Worm (Caenorhabditis elegans): ENCODE results near the gene Y15E3A.5.

The Y15E3A.5 gene

DNA sequence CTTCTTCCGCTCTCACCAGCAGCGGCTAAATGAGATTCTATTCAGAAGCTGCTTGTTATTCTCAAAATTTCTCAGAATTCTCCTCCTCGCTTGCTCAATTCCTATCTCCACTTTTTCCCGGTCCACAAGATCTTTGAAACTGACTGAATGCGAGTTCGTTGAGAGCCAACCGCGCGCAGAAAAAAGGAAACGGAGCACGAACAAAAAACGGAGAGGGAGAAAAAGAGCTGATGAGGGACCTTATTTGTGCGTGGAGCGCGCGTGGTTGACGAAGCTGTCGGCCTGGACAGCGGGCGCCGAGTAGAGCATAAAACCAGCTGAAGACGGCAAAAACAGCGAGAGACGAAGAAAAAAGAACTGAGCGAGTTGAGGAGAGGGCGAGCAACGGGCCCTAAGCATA is 1.7 kb downstream of the Y15E3A.5 start:
- TF ChIP-seq sea-1 (GFP tag; conservative IDR thresholded peaks at IDR 0.05), result no peak
- no peak for TF ChIP-seq F13C5.2 (tag; optimal IDR thresholded peaks at IDR 0.05)
- TF ChIP-seq scrt-1 (GFP tag; IDR thresholded peaks at IDR 0.05), result no peak
- TF ChIP-seq ama-1 (optimal IDR thresholded peaks at IDR 0.05), result no peak
- TF ChIP-seq tra-4 (tag; optimal IDR thresholded peaks at IDR 0.05), result no peak
- TF ChIP-seq ceh-13 (GFP tag; optimal IDR thresholded peaks at IDR 0.05), result no peak
- no peak for TF ChIP-seq ceh-36 (tag; optimal IDR thresholded peaks at IDR 0.05)
- TF ChIP-seq aly-1 (tag; optimal IDR thresholded peaks at IDR 0.05), result no peak
- no peak for TF ChIP-seq tbx-11 (GFP tag; IDR thresholded peaks at IDR 0.05)
- no peak for TF ChIP-seq hmbx-1 (tag; optimal IDR thresholded peaks at IDR 0.05)
- no peak for TF ChIP-seq pes-1 (GFP tag; IDR thresholded peaks at IDR 0.05)
- no peak for TF ChIP-seq flt-1 (GFP tag; IDR thresholded peaks at IDR 0.05)
- no peak for TF ChIP-seq ets-7 (tag; optimal IDR thresholded peaks at IDR 0.05)

ce11 chrX:15342744-15343259 is 2.4 kb downstream of the Y15E3A.5 start:
- TF ChIP-seq B0310.2 (tag; optimal IDR thresholded peaks at IDR 0.05) (no peak), sea-1 (GFP tag; conservative IDR thresholded peaks at IDR 0.05) (no peak), tbx-11 (GFP tag; IDR thresholded peaks at IDR 0.05) (no peak), ama-1 (optimal IDR thresholded peaks at IDR 0.05) (no peak), scrt-1 (GFP tag; IDR thresholded peaks at IDR 0.05) (no peak), hmg-4 (GFP tag; optimal IDR thresholded peaks at IDR 0.05) (no peak), F13C5.2 (tag; optimal IDR thresholded peaks at IDR 0.05) (no peak), pes-1 (GFP tag; IDR thresholded peaks at IDR 0.05) (no peak), tra-4 (tag; optimal IDR thresholded peaks at IDR 0.05) (no peak), flt-1 (GFP tag; IDR thresholded peaks at IDR 0.05) (no peak), hmbx-1 (tag; optimal IDR thresholded peaks at IDR 0.05) (no peak), ets-7 (tag; optimal IDR thresholded peaks at IDR 0.05) (no peak), aly-1 (tag; optimal IDR thresholded peaks at IDR 0.05) (no peak), ceh-13 (GFP tag; optimal IDR thresholded peaks at IDR 0.05) (no peak)

- no peak for TF ChIP-seq scrt-1 (GFP tag; IDR thresholded peaks at IDR 0.05)
- TF ChIP-seq ama-1 (optimal IDR thresholded peaks at IDR 0.05), result no peak
- no peak for TF ChIP-seq B0310.2 (tag; optimal IDR thresholded peaks at IDR 0.05)
- TF ChIP-seq aly-1 (tag; optimal IDR thresholded peaks at IDR 0.05), result no peak
- TF ChIP-seq tra-4 (tag; optimal IDR thresholded peaks at IDR 0.05), result no peak
- no peak for TF ChIP-seq hmg-4 (GFP tag; optimal IDR thresholded peaks at IDR 0.05)
- no peak for TF ChIP-seq ceh-36 (tag; optimal IDR thresholded peaks at IDR 0.05)
- no peak for TF ChIP-seq sea-1 (GFP tag; conservative IDR thresholded peaks at IDR 0.05)
- TF ChIP-seq hmbx-1 (tag; optimal IDR thresholded peaks at IDR 0.05), result no peak
- TF ChIP-seq F13C5.2 (tag; optimal IDR thresholded peaks at IDR 0.05), result no peak
- TF ChIP-seq ceh-13 (GFP tag; optimal IDR thresholded peaks at IDR 0.05), result no peak
- TF ChIP-seq pes-1 (GFP tag; IDR thresholded peaks at IDR 0.05), result no peak
- TF ChIP-seq tbx-37 (GFP tag; conservative IDR thresholded peaks at IDR 0.05), result no peak
- no peak for TF ChIP-seq hnd-1 (tag; optimal IDR thresholded peaks at IDR 0.05)
- no peak for TF ChIP-seq flt-1 (GFP tag; IDR thresholded peaks at IDR 0.05)
- no peak for TF ChIP-seq ets-7 (tag; optimal IDR thresholded peaks at IDR 0.05)
- no peak for TF ChIP-seq tbx-11 (GFP tag; IDR thresholded peaks at IDR 0.05)
Measured at ce11 chrX:15343971-15344370, 3.6 kb downstream of the Y15E3A.5 start.

DNA sequence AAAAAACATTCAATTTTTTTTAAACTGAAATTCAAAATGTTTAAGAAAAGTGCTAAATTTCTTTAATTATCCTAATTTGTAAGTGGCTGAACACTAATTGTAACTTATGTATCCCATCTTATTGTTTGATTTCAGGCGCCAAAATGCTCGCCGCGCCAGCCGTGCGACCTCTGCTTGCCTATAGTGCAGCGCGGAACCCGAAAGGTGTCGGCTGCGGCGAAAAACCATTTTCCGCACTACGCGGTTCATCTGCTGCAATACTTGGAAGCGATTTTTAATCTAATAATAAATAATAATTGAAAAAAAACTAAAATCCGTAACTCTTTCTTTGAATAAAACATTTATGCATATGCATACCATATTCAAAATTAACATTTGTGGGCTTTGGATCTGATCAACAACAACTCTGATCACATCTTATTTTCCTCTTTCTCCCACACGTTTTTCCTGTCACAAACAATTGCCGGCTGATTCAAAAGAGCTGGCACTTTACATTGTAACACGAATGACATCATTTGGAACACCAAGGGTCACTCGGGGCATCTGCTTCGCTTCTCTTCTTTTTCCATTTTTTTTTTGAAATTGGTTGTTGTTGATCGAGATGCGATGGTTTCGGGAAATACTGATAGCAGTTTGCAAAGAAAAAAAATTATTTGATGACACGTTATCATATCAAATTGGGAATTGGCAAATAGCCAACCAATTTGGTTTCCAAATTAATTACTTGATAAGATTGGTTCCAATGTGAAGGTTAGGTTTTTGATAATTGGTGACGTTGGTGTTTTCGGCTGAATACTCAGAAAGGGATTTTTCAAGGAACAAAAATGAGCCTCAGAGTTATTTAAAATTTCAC is 5.2 kb downstream of the Y15E3A.5 start:
- TF ChIP-seq tbx-11 (GFP tag; IDR thresholded peaks at IDR 0.05) (no peak), ama-1 (optimal IDR thresholded peaks at IDR 0.05) (no peak), F13C5.2 (tag; optimal IDR thresholded peaks at IDR 0.05) (no peak), tra-4 (tag; optimal IDR thresholded peaks at IDR 0.05) (no peak)

- TF ChIP-seq hmg-4 (GFP tag; optimal IDR thresholded peaks at IDR 0.05) (peak; percentile 79), ceh-13 (GFP tag; optimal IDR thresholded peaks at IDR 0.05) (no peak), hnd-1 (tag; optimal IDR thresholded peaks at IDR 0.05) (no peak), tbx-11 (GFP tag; IDR thresholded peaks at IDR 0.05) (no peak), ama-1 (optimal IDR thresholded peaks at IDR 0.05) (no peak), F13C5.2 (tag; optimal IDR thresholded peaks at IDR 0.05) (no peak), flt-1 (GFP tag; IDR thresholded peaks at IDR 0.05) (peak; percentile 18; the same call in 1 of the 2 replicates), tbx-37 (GFP tag; conservative IDR thresholded peaks at IDR 0.05) (no peak), hmbx-1 (tag; optimal IDR thresholded peaks at IDR 0.05) (no peak), B0310.2 (tag; optimal IDR thresholded peaks at IDR 0.05) (no peak), aly-1 (tag; optimal IDR thresholded peaks at IDR 0.05) (no peak), scrt-1 (GFP tag; IDR thresholded peaks at IDR 0.05) (no peak), ets-7 (tag; optimal IDR thresholded peaks at IDR 0.05) (no peak), pes-1 (GFP tag; IDR thresholded peaks at IDR 0.05) (no peak)
Measured at ce11 chrX:15347680-15348079, 7.3 kb downstream of the Y15E3A.5 start.

DNA sequence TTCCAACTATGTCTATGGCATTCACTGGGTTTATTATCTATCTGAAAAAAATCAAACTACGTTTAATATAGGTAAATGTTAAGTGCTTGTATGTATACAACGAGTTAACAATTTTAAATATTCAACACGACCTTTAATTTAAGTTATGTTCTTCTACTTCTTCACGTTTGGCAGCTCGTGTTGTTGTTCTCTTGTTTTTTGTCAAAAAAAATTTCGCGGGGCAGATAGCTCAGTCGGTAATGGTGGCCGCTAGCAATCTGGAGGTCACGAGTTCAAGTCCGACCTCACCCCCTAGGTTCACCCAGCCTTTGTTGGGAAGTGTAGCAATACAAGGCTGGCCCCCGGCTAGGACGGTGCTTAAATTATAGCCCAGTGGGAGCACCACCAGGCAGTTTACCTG is 12.5 kb downstream of the Y15E3A.5 start:
- TF ChIP-seq ceh-36 (tag; optimal IDR thresholded peaks at IDR 0.05), result no peak
- no peak for TF ChIP-seq ets-7 (tag; optimal IDR thresholded peaks at IDR 0.05)
- TF ChIP-seq scrt-1 (GFP tag; IDR thresholded peaks at IDR 0.05), result no peak
- TF ChIP-seq B0310.2 (tag; optimal IDR thresholded peaks at IDR 0.05), result no peak
- TF ChIP-seq ama-1 (optimal IDR thresholded peaks at IDR 0.05), result no peak
- TF ChIP-seq hmbx-1 (tag; optimal IDR thresholded peaks at IDR 0.05), result no peak
- no peak for TF ChIP-seq tra-4 (tag; optimal IDR thresholded peaks at IDR 0.05)
- TF ChIP-seq pes-1 (GFP tag; IDR thresholded peaks at IDR 0.05), result no peak
- no peak for TF ChIP-seq tbx-11 (GFP tag; IDR thresholded peaks at IDR 0.05)
- no peak for TF ChIP-seq hmg-4 (GFP tag; optimal IDR thresholded peaks at IDR 0.05)
- TF ChIP-seq F13C5.2 (tag; optimal IDR thresholded peaks at IDR 0.05), result no peak
- no peak for TF ChIP-seq aly-1 (tag; optimal IDR thresholded peaks at IDR 0.05)
- TF ChIP-seq hnd-1 (tag; optimal IDR thresholded peaks at IDR 0.05), result no peak
- no peak for TF ChIP-seq ceh-13 (GFP tag; optimal IDR thresholded peaks at IDR 0.05)
- TF ChIP-seq flt-1 (GFP tag; IDR thresholded peaks at IDR 0.05), result no peak
- TF ChIP-seq sea-1 (GFP tag; conservative IDR thresholded peaks at IDR 0.05), result no peak
- no peak for TF ChIP-seq tbx-37 (GFP tag; conservative IDR thresholded peaks at IDR 0.05)
